Fruit fly (Drosophila melanogaster) whole organism, pupa: ENCODE data around the gene Deaf1.

ENCODE experiments used
- CG10348 ChIP-seq: fragments of 200-800 bp; sonication (Bioruptor generic); IDR thresholded peaks from 2 replicates; pipeline ENCODE4 v1.3.6; 2022; ENCODE audit warnings: missing biosample characterization, missing genetic modification characterization
- CG12605 ChIP-seq: fragments of 200-800 bp; sonication (Bioruptor generic); IDR thresholded peaks from 2 replicates; pipeline ENCODE4 v1.3.6; 2022; ENCODE audit warnings: missing biosample characterization, missing genetic modification characterization
- CG13204 ChIP-seq: fragments of 200-800 bp; sonication (Bioruptor generic); optimal IDR thresholded peaks from 2 replicates; lab custom pipeline; 2018; ENCODE audit warnings: missing biosample characterization, mild to moderate bottlenecking, missing genetic modification characterization, moderate library complexity
- CG14655 ChIP-seq: fragments of 200-800 bp; sonication (Bioruptor generic); optimal IDR thresholded peaks from 3 replicates; lab custom pipeline; 2017; ENCODE audit warnings: mild to moderate bottlenecking, missing biosample characterization, missing genetic modification reagents, missing genetic modification characterization
- CG15710 ChIP-seq: fragments of 200-800 bp; sonication (Bioruptor generic); optimal IDR thresholded peaks from 2 replicates; lab custom pipeline; 2018; ENCODE audit warnings: missing biosample characterization, mild to moderate bottlenecking, missing genetic modification characterization, moderate library complexity
- CG17806 ChIP-seq: fragments of 200-800 bp; sonication (Bioruptor generic); optimal IDR thresholded peaks from 2 replicates; lab custom pipeline; 2018; ENCODE audit warnings: missing biosample characterization, mild to moderate bottlenecking, missing genetic modification characterization, moderate library complexity
- CG32121 ChIP-seq: fragments of 200-800 bp; sonication (Bioruptor generic); IDR thresholded peaks from 2 replicates; pipeline ENCODE4 v1.3.6; 2022; ENCODE audit warnings: missing biosample characterization, missing genetic modification characterization
- CG34367 ChIP-seq: fragments of 200-800 bp; sonication (Bioruptor generic); optimal IDR thresholded peaks from 2 replicates; lab custom pipeline; 2018; ENCODE audit warnings: missing biosample characterization, mild to moderate bottlenecking, missing genetic modification characterization
- CG4496 ChIP-seq: fragments of 200-800 bp; sonication (Bioruptor generic); IDR thresholded peaks from 3 replicates; pipeline ENCODE4 v1.3.6; 2022; ENCODE audit warnings: missing biosample characterization, missing genetic modification characterization
- CG8159 ChIP-seq: fragments of 200-800 bp; sonication (Bioruptor generic); optimal IDR thresholded peaks from 3 replicates; lab custom pipeline; 2018; ENCODE audit warnings: missing biosample characterization, mild to moderate bottlenecking, missing genetic modification characterization, moderate library complexity
- CG8301 ChIP-seq: fragments of 200-800 bp; sonication (Bioruptor generic); optimal IDR thresholded peaks from 2 replicates; lab custom pipeline; 2018; ENCODE audit warnings: missing biosample characterization, mild to moderate bottlenecking, missing genetic modification characterization
- CG9948 ChIP-seq: fragments of 200-800 bp; sonication (Bioruptor generic); optimal IDR thresholded peaks from 2 replicates; lab custom pipeline; 2018; ENCODE audit warnings: missing biosample characterization, mild to moderate bottlenecking, missing genetic modification characterization, moderate library complexity
- D1 ChIP-seq: fragments of 200-800 bp; sonication (Bioruptor generic); optimal IDR thresholded peaks from 2 replicates; lab custom pipeline; 2018; ENCODE audit warnings: missing biosample characterization, mild to moderate bottlenecking, missing genetic modification characterization, moderate library complexity
- EcR ChIP-seq: fragments of 200-800 bp; sonication (Bioruptor generic); optimal IDR thresholded peaks from 3 replicates; lab custom pipeline; 2019; ENCODE audit warnings: missing biosample characterization, missing genetic modification characterization, mild to moderate bottlenecking, moderate library complexity, missing genetic modification reagents
- Ets98B ChIP-seq: fragments of 200-800 bp; sonication (Bioruptor generic); IDR thresholded peaks from 2 replicates; pipeline ENCODE4 v1.3.6; 2022; ENCODE audit warnings: missing biosample characterization, missing genetic modification characterization
- Pif1A ChIP-seq: fragments of 200-800 bp; sonication (Bioruptor generic); optimal IDR thresholded peaks from 3 replicates; lab custom pipeline; 2016; ENCODE audit warnings: missing biosample characterization, missing genetic modification characterization
- Snoo ChIP-seq: fragments of 200-800 bp; sonication (Bioruptor generic); optimal IDR thresholded peaks from 3 replicates; lab custom pipeline; 2017; ENCODE audit warnings: missing biosample characterization, mild to moderate bottlenecking, missing genetic modification characterization, inconsistent platforms
- fd96Ca ChIP-seq: fragments of 200-800 bp; sonication (Bioruptor generic); IDR thresholded peaks from 3 replicates; pipeline ENCODE4 v1.3.6; 2022; ENCODE audit warnings: missing biosample characterization, missing genetic modification characterization
- gl ChIP-seq: fragments of 200-800 bp; sonication (Bioruptor generic); optimal IDR thresholded peaks from 2 replicates; lab custom pipeline; 2018; ENCODE audit warnings: missing biosample characterization, mild to moderate bottlenecking, missing genetic modification characterization
- rn ChIP-seq: fragments of 200-800 bp; sonication (Bioruptor generic); IDR thresholded peaks from 2 replicates; pipeline ENCODE4 v1.3.6; 2022; ENCODE audit warnings: missing biosample characterization, missing genetic modification characterization

The Deaf1 gene

DNA sequence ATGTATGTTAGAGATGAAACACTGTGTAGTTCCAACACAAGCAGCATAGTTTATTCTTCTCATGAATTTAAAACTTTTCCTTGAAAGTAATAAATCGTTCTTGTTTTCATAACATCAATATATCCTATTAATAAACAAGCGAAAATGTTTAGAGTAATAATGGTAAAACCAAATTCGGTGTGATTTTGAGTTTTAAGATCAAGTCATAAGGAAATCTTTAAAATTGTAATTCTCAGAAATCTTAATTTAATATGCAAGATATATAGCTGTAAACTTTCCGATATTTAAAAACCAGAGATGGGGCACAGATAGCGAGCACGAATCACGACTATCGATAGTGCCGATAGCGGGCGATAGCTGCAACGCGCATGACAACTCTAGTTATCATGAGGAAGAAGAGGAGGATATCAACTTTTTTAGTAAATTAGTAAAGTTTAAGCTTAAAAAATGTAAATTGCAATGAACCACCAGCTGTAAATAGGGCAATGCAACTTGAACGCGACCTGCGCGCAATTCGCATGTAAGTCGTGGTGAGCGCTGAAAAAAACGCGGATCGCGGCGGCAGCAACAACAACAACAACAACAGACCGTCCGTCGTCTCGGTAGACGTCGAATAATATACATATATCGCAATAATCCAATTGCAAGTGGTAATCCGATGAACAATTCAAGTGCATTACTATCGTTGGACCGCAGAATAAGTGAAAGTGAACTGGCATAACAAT lies at the start of gene Deaf1, which contains the start of gene Fibp:
Gene Deaf1 (plus strand): TSS at position 368 of the 725 bp plus-strand sequence.
Gene Fibp (minus strand): TSS at position 161 of the 725 bp plus-strand sequence.
- TF ChIP-seq Snoo (tag; lab: Kevin White, UChicago) (peak; percentile 61), CG8301 (tag; lab: Kevin White, UChicago) (peak; percentile 51), CG15710 (tag; lab: Kevin White, UChicago) (peak; percentile 68), rn (0 out of 2 replicates have a peak, but pooled peaks have one; percentile 26), CG13204 (GFP tag; lab: Kevin White, UChicago) (no peak), CG10348 (no peak), D1 (tag; lab: Kevin White, UChicago) (no peak), fd96Ca (GFP tag; lab: Robert Waterston, UW) (peak; percentile 45; the same call in 1 of the 3 replicates), CG12605 (GFP tag; lab: Robert Waterston, UW) (no peak), CG17806 (tag; lab: Kevin White, UChicago) (peak; percentile 51), CG34367 (tag; lab: Kevin White, UChicago) (peak; percentile 53), CG32121 (GFP tag; lab: Robert Waterston, UW) (0 out of 2 replicates have a peak, but pooled peaks have one; percentile 37), CG4496 (GFP tag; lab: Robert Waterston, UW) (peak; percentile 66; the same call in 1 of the 3 replicates), CG9948 (tag; lab: Kevin White, UChicago) (peak; percentile 63)

DNA sequence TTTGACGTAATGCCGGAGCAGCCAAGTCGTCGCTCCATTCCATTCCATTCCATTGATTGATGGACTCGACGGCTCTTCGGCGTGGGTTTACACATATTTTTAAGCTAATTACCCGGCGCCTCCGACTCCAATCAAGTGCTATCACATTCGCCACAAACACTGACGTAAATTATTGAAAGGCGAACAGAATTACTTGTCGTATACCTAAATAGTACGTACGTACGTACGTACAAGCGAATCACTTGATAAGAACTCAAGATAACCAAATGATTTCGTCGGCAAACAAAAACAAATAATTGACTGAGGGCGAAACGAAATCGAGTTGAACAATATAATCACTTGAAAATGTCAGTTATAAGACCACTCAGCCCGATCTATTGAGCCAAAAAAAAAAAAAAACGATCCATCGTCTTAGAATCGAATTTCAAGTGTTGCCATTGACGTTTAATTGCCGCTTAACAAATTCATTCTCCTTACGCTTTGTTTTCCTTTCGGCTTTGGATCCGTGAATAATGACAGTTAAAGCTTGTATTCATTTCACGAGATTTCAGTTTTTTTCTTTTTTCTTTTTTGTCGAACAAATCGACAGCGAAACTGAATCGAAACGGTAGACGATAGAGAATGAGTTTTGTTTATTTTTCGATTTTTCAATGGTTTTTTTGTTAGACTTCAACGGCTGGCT lies 40.6 kb upstream of the Deaf1 start:
- TF ChIP-seq CG34367 (tag; lab: Kevin White, UChicago) (no peak), Snoo (tag; lab: Kevin White, UChicago) (no peak), gl (tag; lab: Kevin White, UChicago) (no peak), CG17806 (tag; lab: Kevin White, UChicago) (no peak), CG9948 (tag; lab: Kevin White, UChicago) (no peak)

DNA sequence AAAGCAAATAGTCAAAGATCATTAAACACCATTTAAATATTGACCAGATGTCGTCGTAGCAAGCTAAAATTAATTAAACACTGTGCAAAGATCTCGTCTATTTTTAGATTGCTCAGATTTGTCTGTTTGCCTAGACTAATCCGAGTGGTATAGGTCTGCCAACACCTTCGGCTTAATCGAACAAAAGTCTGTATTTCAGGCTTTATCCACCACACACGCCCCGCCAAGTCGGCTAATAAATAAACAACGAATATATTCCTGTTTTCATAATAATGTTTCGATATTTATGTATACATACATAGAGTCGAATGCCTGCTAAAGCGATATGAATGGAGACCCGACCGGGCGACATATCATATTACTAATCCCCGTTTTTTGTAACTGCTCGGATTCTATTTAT lies 39.4 kb upstream of the Deaf1 start:
- no peak for TF ChIP-seq Snoo (tag; lab: Kevin White, UChicago)
- TF ChIP-seq gl (tag; lab: Kevin White, UChicago): no peak
- TF ChIP-seq Pif1A (GFP tag; lab: Kevin White, UChicago): no peak
- no peak for TF ChIP-seq CG8159 (tag; lab: Kevin White, UChicago)
- TF ChIP-seq CG12605 (GFP tag; lab: Robert Waterston, UW): no peak
- no peak for TF ChIP-seq CG34367 (tag; lab: Kevin White, UChicago)
- no peak for TF ChIP-seq CG32121 (GFP tag; lab: Robert Waterston, UW)
- TF ChIP-seq D1 (tag; lab: Kevin White, UChicago): no peak
- TF ChIP-seq Ets98B (GFP tag; lab: Robert Waterston, UW): no peak
- no peak for TF ChIP-seq fd96Ca (GFP tag; lab: Robert Waterston, UW)
- TF ChIP-seq CG13204 (GFP tag; lab: Kevin White, UChicago): no peak
- no peak for TF ChIP-seq CG10348

DNA sequence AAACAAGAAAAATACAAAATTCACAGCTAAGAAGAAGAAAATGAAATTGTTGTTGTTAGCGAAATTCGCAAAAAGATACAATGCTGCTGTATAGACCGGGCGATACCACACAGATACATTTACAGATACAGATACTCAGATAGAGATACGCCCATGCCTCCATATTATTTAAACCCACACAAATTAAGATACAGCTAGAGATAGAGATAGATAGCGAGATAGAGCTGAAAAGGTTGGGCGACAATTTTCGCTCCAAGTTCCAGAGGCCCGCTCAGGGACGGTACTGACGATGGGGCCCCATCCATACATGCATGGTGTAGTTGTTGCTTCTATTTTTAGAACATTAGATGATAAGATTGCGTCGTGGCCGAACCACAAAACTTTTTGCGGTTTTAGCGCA lies 30.3 kb upstream of the Deaf1 start:
- TF ChIP-seq fd96Ca (GFP tag; lab: Robert Waterston, UW) (no peak), CG32121 (GFP tag; lab: Robert Waterston, UW) (0 out of 2 replicates have a peak, but pooled peaks have one; percentile 20), gl (tag; lab: Kevin White, UChicago) (no peak), CG8301 (tag; lab: Kevin White, UChicago) (no peak), CG4496 (GFP tag; lab: Robert Waterston, UW) (no peak)
- TF ChIP-seq, all 21 proteins: peak for 1

DNA sequence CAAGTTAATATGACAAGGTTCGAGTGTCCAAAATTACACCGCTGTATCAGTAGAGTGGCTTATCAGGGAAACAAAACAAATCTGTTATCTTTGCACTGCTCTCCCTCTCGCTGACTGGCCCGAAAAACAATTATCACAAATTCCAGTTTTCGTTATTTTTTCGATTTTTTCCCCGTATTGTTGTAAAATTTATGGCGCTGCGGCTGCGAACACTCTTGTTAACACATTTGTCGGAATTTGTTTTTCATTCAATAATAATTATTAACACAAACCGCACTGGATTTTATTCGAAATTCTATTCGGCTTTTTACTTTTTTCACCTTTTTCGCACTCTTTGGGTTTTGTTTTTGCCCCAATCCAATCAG lies 27.4 kb upstream of the Deaf1 start:
- no peak for TF ChIP-seq fd96Ca (GFP tag; lab: Robert Waterston, UW)
- no peak for TF ChIP-seq CG12605 (GFP tag; lab: Robert Waterston, UW)
- TF ChIP-seq Pif1A (GFP tag; lab: Kevin White, UChicago): no peak
- no peak for TF ChIP-seq CG34367 (tag; lab: Kevin White, UChicago)
- no peak for TF ChIP-seq CG13204 (GFP tag; lab: Kevin White, UChicago)
- no peak for TF ChIP-seq CG4496 (GFP tag; lab: Robert Waterston, UW)
- TF ChIP-seq CG32121 (GFP tag; lab: Robert Waterston, UW): no peak
- TF ChIP-seq EcR (GFP tag; lab: Kevin White, UChicago): no peak
- TF ChIP-seq Snoo (tag; lab: Kevin White, UChicago): no peak
- TF ChIP-seq CG14655 (GFP tag; lab: Kevin White, UChicago): no peak
- TF ChIP-seq D1 (tag; lab: Kevin White, UChicago): no peak
